Worm (Caenorhabditis elegans): ENCODE data around the gene Y7A5A.24.

The Y7A5A.24 gene

ce11 chrX:15784570-15784969, 2.6 kb upstream of the Y7A5A.24 start, which contains the start of gene Y7A5A.3:
Y7A5A.3 (minus strand) TSS chrX:15784670.
- TF ChIP-seq pag-3 (tag; optimal IDR thresholded peaks at IDR 0.05; ENCODE audit: borderline replicate concordance) (no peak), zip-5 (tag; optimal IDR thresholded peaks at IDR 0.05) (no peak), C08G9.2 (tag; optimal IDR thresholded peaks at IDR 0.05) (no peak), fkh-6 (tag; optimal IDR thresholded peaks at IDR 0.05) (no peak), ceh-6 (GFP tag; optimal IDR thresholded peaks at IDR 0.05) (no peak), C38D4.7 (GFP tag; optimal IDR thresholded peaks at IDR 0.05) (no peak), sox-4 (tag; optimal IDR thresholded peaks at IDR 0.05) (no peak), nhr-232 (tag; optimal IDR thresholded peaks at IDR 0.05) (no peak), hlh-6 (tag; optimal IDR thresholded peaks at IDR 0.05) (no peak), K09A11.1 (tag; optimal IDR thresholded peaks at IDR 0.05; ENCODE audit: insufficient read depth) (no peak), madf-2 (tag; optimal IDR thresholded peaks at IDR 0.05) (no peak), fax-1 (tag; optimal IDR thresholded peaks at IDR 0.05) (no peak), hlh-8 (tag; optimal IDR thresholded peaks at IDR 0.05) (no peak)

- no peak for TF ChIP-seq ahr-1 (tag; optimal IDR thresholded peaks at IDR 0.05)
- TF ChIP-seq gmeb-2 (tag; optimal IDR thresholded peaks at IDR 0.05), result no peak
- no peak for TF ChIP-seq tbx-2 (tag; optimal IDR thresholded peaks at IDR 0.05)
- TF ChIP-seq K09A11.1 (tag; optimal IDR thresholded peaks at IDR 0.05; ENCODE audit: insufficient read depth), result no peak
- no peak for TF ChIP-seq ceh-30 (tag; optimal IDR thresholded peaks at IDR 0.05)
- no peak for TF ChIP-seq pha-2 (tag; optimal IDR thresholded peaks at IDR 0.05)
- TF ChIP-seq ceh-6 (GFP tag; optimal IDR thresholded peaks at IDR 0.05), result no peak
- no peak for TF ChIP-seq ztf-16 (tag; optimal IDR thresholded peaks at IDR 0.05)
- TF ChIP-seq ceh-24 (tag; optimal IDR thresholded peaks at IDR 0.05), result no peak
- TF ChIP-seq hlh-13 (GFP tag; optimal IDR thresholded peaks at IDR 0.05), result no peak
- no peak for TF ChIP-seq pax-1 (tag; optimal IDR thresholded peaks at IDR 0.05)
- no peak for TF ChIP-seq C08G9.2 (tag; optimal IDR thresholded peaks at IDR 0.05)
These were observed 2.4 kb downstream of the Y7A5A.24 start for ce11 chrX:15779503-15779902.

- TF ChIP-seq unc-55 (GFP tag; optimal IDR thresholded peaks at IDR 0.05) (no peak), elt-2 (tag; optimal IDR thresholded peaks at IDR 0.05) (no peak), ceh-9 (tag; optimal IDR thresholded peaks at IDR 0.05) (no peak)
These were observed 8.5 kb downstream of the Y7A5A.24 start, which contains the start of gene Y7A5A.13 for ce11 chrX:15773262-15773908. Y7A5A.13 (plus strand) TSS chrX:15773858.

ce11 chrX:15772674-15773073, 9.3 kb downstream of the Y7A5A.24 start, which contains the start of gene Y7A5A.2:
Y7A5A.2 (minus strand) TSS chrX:15772735.
- TF ChIP-seq ceh-48 (tag; optimal IDR thresholded peaks at IDR 0.05) (no peak), ceh-14 (tag; optimal IDR thresholded peaks at IDR 0.05) (no peak), hlh-13 (GFP tag; optimal IDR thresholded peaks at IDR 0.05) (no peak), lim-6 (tag; optimal IDR thresholded peaks at IDR 0.05) (no peak), fax-1 (tag; optimal IDR thresholded peaks at IDR 0.05) (no peak), che-1 (tag; optimal IDR thresholded peaks at IDR 0.05) (no peak), eyg-1 (tag; optimal IDR thresholded peaks at IDR 0.05) (no peak), pha-4 (tag; optimal IDR thresholded peaks at IDR 0.05) (no peak), syd-9 (tag; optimal IDR thresholded peaks at IDR 0.05) (no peak), ceh-24 (tag; optimal IDR thresholded peaks at IDR 0.05) (no peak), zip-5 (tag; optimal IDR thresholded peaks at IDR 0.05) (no peak), ceh-6 (GFP tag; optimal IDR thresholded peaks at IDR 0.05) (no peak), ceh-30 (tag; optimal IDR thresholded peaks at IDR 0.05) (no peak), ceh-31 (tag; optimal IDR thresholded peaks at IDR 0.05) (no peak), lin-11 (tag; optimal IDR thresholded peaks at IDR 0.05) (no peak), hlh-15 (tag; optimal IDR thresholded peaks at IDR 0.05) (no peak)

All from whole organism, late embryonic.